Fruit fly (Drosophila melanogaster) whole organism, adult: ENCODE data around the gene CG15625.

ENCODE experiments used
- CG11617 ChIP-seq: fragments of 200-800 bp; sonication (Bioruptor generic); optimal IDR thresholded peaks from 2 replicates; lab custom pipeline; 2017; ENCODE audit warnings: mild to moderate bottlenecking, missing biosample characterization, missing genetic modification reagents, missing genetic modification characterization
- CG12768 ChIP-seq: fragments of 200-800 bp; sonication (Bioruptor generic); optimal IDR thresholded peaks from 2 replicates; lab custom pipeline; 2017; ENCODE audit warnings: missing biosample characterization, missing genetic modification characterization, mild to moderate bottlenecking, moderate library complexity, missing genetic modification reagents
- CG14711 ChIP-seq: fragments of 200-800 bp; sonication (Bioruptor generic); optimal IDR thresholded peaks from 2 replicates; lab custom pipeline; 2018; ENCODE audit warnings: missing biosample characterization, mild to moderate bottlenecking, missing genetic modification characterization, moderate library complexity
- CG1620 ChIP-seq: fragments of 200-800 bp; sonication (Bioruptor generic); optimal IDR thresholded peaks from 2 replicates; lab custom pipeline; 2016; ENCODE audit warnings: missing biosample characterization, missing genetic modification characterization
- CG33017 ChIP-seq: fragments of 200-800 bp; sonication (Bioruptor generic); optimal IDR thresholded peaks from 2 replicates; lab custom pipeline; 2018; ENCODE audit warnings: missing biosample characterization, mild to moderate bottlenecking, missing genetic modification characterization, moderate library complexity
- CG5204 ChIP-seq: fragments of 200-800 bp; sonication (Bioruptor generic); optimal IDR thresholded peaks from 2 replicates; lab custom pipeline; 2016; ENCODE audit warnings: missing biosample characterization, missing genetic modification characterization
- CG7045 ChIP-seq: fragments of 200-800 bp; sonication (Bioruptor generic); optimal IDR thresholded peaks from 2 replicates; lab custom pipeline; 2017; ENCODE audit warnings: missing biosample characterization, mild to moderate bottlenecking, missing genetic modification characterization
- CG7101 ChIP-seq: fragments of 200-800 bp; sonication (Bioruptor generic); optimal IDR thresholded peaks from 2 replicates; lab custom pipeline; 2018; ENCODE audit warnings: missing biosample characterization, mild to moderate bottlenecking, missing genetic modification characterization, moderate library complexity
- Clk ChIP-seq: fragments of 200-800 bp; sonication (Bioruptor generic); optimal IDR thresholded peaks from 2 replicates; lab custom pipeline; 2017; ENCODE audit warnings: missing biosample characterization, missing genetic modification characterization
- Crg-1 ChIP-seq: fragments of 200-800 bp; sonication (Bioruptor generic); optimal IDR thresholded peaks from 2 replicates; lab custom pipeline; 2016; ENCODE audit warnings: missing biosample characterization, missing genetic modification characterization
- Hr96 ChIP-seq: fragments of 200-800 bp; sonication (Bioruptor generic); optimal IDR thresholded peaks from 2 replicates; lab custom pipeline; 2016; ENCODE audit warnings: missing biosample characterization, missing genetic modification characterization
- Mnt ChIP-seq: fragments of 200-800 bp; sonication (Bioruptor generic); optimal IDR thresholded peaks from 2 replicates; lab custom pipeline; 2016; ENCODE audit warnings: missing biosample characterization, mild to moderate bottlenecking, missing genetic modification characterization
- bab1 ChIP-seq: fragments of 200-800 bp; sonication (Bioruptor generic); optimal IDR thresholded peaks from 3 replicates; lab custom pipeline; 2019; ENCODE audit warnings: missing biosample characterization, mild to moderate bottlenecking, missing genetic modification characterization, moderate library complexity
- cic ChIP-seq: fragments of 200-800 bp; sonication (Bioruptor generic); optimal IDR thresholded peaks from 2 replicates; lab custom pipeline; 2017; ENCODE audit warnings: missing biosample characterization, mild to moderate bottlenecking, missing genetic modification characterization, moderate library complexity
- cnc ChIP-seq, 2 experiments: fragments of >200 bp; optimal IDR thresholded peaks; 2 replicates each; lab custom pipeline; 2017
- kay ChIP-seq: fragments of 200-800 bp; sonication (Bioruptor generic); peaks from one replicate; lab custom pipeline; 2016; ENCODE audit warnings: missing biosample characterization, missing genetic modification characterization, borderline replicate concordance
- ovo ChIP-seq: fragments of 200-800 bp; sonication (Bioruptor generic); optimal IDR thresholded peaks from 2 replicates; lab custom pipeline; 2016; ENCODE audit warnings: missing biosample characterization, missing genetic modification characterization
- pad ChIP-seq: fragments of 200-800 bp; sonication (Bioruptor generic); optimal IDR thresholded peaks from 3 replicates; lab custom pipeline; 2017; ENCODE audit warnings: missing biosample characterization, missing genetic modification characterization, mild to moderate bottlenecking, moderate library complexity, missing genetic modification reagents
- tj ChIP-seq: fragments of 200-800 bp; sonication (Bioruptor generic); optimal IDR thresholded peaks from 3 replicates; lab custom pipeline; 2017; ENCODE audit warnings: missing biosample characterization, mild to moderate bottlenecking, missing genetic modification characterization, moderate library complexity
- toe ChIP-seq: fragments of 200-800 bp; sonication (Bioruptor generic); optimal IDR thresholded peaks from 2 replicates; lab custom pipeline; 2016; ENCODE audit warnings: missing biosample characterization, missing genetic modification characterization

The CG15625 gene

dm6 chr2L:4905365-4906280 is 15.8 kb downstream of the CG15625 start:
- TF ChIP-seq cnc (optimal IDR thresholded peaks at IDR 0.05; lab: Kevin White, UChicago), result no peak
- TF ChIP-seq cic (GFP tag; lab: Kevin White, UChicago), result no peak
- TF ChIP-seq CG33017, result no peak
- TF ChIP-seq CG7045, result no peak
- TF ChIP-seq toe (GFP tag; lab: Kevin White, UChicago), result no peak
- TF ChIP-seq bab1 (GFP tag; lab: Kevin White, UChicago), result no peak
- TF ChIP-seq CG1620, result no peak

dm6 chr2L:4906546-4907250 is 16.9 kb downstream of the CG15625 start, which contains the start of gene snsl:
Gene snsl (minus strand): TSS chr2L:4906762.
- TF ChIP-seq bab1 (GFP tag; lab: Kevin White, UChicago) (peak; percentile 10), CG7045 (no peak), Hr96 (GFP tag; lab: Kevin White, UChicago) (no peak), tj (GFP tag; lab: Kevin White, UChicago) (no peak), CG7101 (tag; lab: Kevin White, UChicago) (peak; percentile 7), Mnt (GFP tag; lab: Kevin White, UChicago) (no peak)

dm6 chr2L:4907986-4908385 is 18.2 kb downstream of the CG15625 start:
- TF ChIP-seq cnc (optimal IDR thresholded peaks at IDR 0.05; lab: Kevin White, UChicago) (no peak), CG1620 (no peak), CG7045 (no peak), CG12768 (GFP tag; lab: Kevin White, UChicago) (peak; percentile 27), bab1 (GFP tag; lab: Kevin White, UChicago) (no peak), cic (GFP tag; lab: Kevin White, UChicago) (no peak), Clk (GFP tag; lab: Kevin White, UChicago) (no peak), CG5204 (GFP tag; lab: Kevin White, UChicago) (no peak), CG33017 (no peak), Hr96 (GFP tag; lab: Kevin White, UChicago) (no peak), Mnt (GFP tag; lab: Kevin White, UChicago) (no peak), kay (GFP tag; lab: Kevin White, UChicago) (no peak), CG11617 (GFP tag; lab: Kevin White, UChicago) (peak; percentile 0), CG14711 (tag; lab: Kevin White, UChicago) (peak; percentile 49), toe (GFP tag; lab: Kevin White, UChicago) (no peak), pad (GFP tag; lab: Kevin White, UChicago) (no peak), CG7101 (tag; lab: Kevin White, UChicago) (peak; percentile 28), Crg-1 (GFP tag; lab: Kevin White, UChicago) (no peak), ovo (GFP tag; lab: Kevin White, UChicago) (no peak), tj (GFP tag; lab: Kevin White, UChicago) (peak; percentile 81)

- TF ChIP-seq CG1620 (peak; percentile 0), Mnt (GFP tag; lab: Kevin White, UChicago) (no peak), tj (GFP tag; lab: Kevin White, UChicago) (peak; percentile 68), cnc (optimal IDR thresholded peaks at IDR 0.05; lab: Kevin White, UChicago) (no peak), Hr96 (GFP tag; lab: Kevin White, UChicago) (peak; percentile 47), CG14711 (tag; lab: Kevin White, UChicago) (peak; percentile 77), CG7045 (no peak), kay (GFP tag; lab: Kevin White, UChicago) (no peak), CG7101 (tag; lab: Kevin White, UChicago) (peak; percentile 73), Crg-1 (GFP tag; lab: Kevin White, UChicago) (peak; percentile 55), CG5204 (GFP tag; lab: Kevin White, UChicago) (no peak), CG11617 (GFP tag; lab: Kevin White, UChicago) (peak; percentile 81), bab1 (GFP tag; lab: Kevin White, UChicago) (peak; percentile 98), CG33017 (no peak), CG12768 (GFP tag; lab: Kevin White, UChicago) (no peak), toe (GFP tag; lab: Kevin White, UChicago) (no peak), cic (GFP tag; lab: Kevin White, UChicago) (no peak), ovo (GFP tag; lab: Kevin White, UChicago) (peak; percentile 13), Clk (GFP tag; lab: Kevin White, UChicago) (no peak), pad (GFP tag; lab: Kevin White, UChicago) (peak; percentile 79)
Observed at dm6 chr2L:4915715-4916153, 25.9 kb downstream of the CG15625 start.

- TF ChIP-seq tj (GFP tag; lab: Kevin White, UChicago) (peak; percentile 90), CG7045 (no peak)
Observed at dm6 chr2L:4916738-4917137, 26.9 kb downstream of the CG15625 start.

dm6 chr2L:4928340-4928739 is 38.5 kb downstream of the CG15625 start:
- TF ChIP-seq CG1620 (no peak), CG7045 (peak; percentile 30)
